Worm (Caenorhabditis elegans) whole organism, young adult: ENCODE measurements around the gene C25H3.10.

ENCODE experiments used
- B0336.3 ChIP-seq: fragments of 200-800 bp; sonication (Bioruptor generic); IDR thresholded peaks from 2 replicates; pipeline ENCODE4 v1.3.6; 2022; ENCODE audit warnings: missing genetic modification characterization, missing compliant biosample characterization
- F37B4.10 ChIP-seq: fragments of 200-800 bp; sonication (Bioruptor generic); IDR thresholded peaks from 2 replicates; pipeline ENCODE4 v1.3.6; 2022; ENCODE audit warnings: missing genetic modification characterization, missing compliant biosample characterization
- F39B2.1 ChIP-seq: fragments of 200-800 bp; sonication (Bioruptor generic); IDR thresholded peaks from 2 replicates; pipeline ENCODE4 v1.3.6; 2022; ENCODE audit warnings: missing genetic modification reagents, missing genetic modification characterization, missing compliant biosample characterization
- F52B5.7 ChIP-seq: sonication (generic microtip); optimal IDR thresholded peaks from 2 replicates; lab custom pipeline; 2016; ENCODE audit warnings: mild to moderate bottlenecking, missing genetic modification characterization, missing compliant biosample characterization
- Y53F4B.3 ChIP-seq: fragments of 200-800 bp; sonication (Bioruptor generic); IDR thresholded peaks from 2 replicates; pipeline ENCODE4 v1.3.6; 2022; ENCODE audit warnings: missing genetic modification reagents, missing genetic modification characterization, missing compliant biosample characterization
- Y95B8A.8 ChIP-seq: fragments of 200-800 bp; sonication (Bioruptor generic); IDR thresholded peaks from 2 replicates; pipeline ENCODE4 v1.3.6; 2022; ENCODE audit warnings: missing genetic modification reagents, missing genetic modification characterization, missing compliant biosample characterization
- ZK185.1 ChIP-seq: sonication (generic microtip); optimal IDR thresholded peaks from 2 replicates; lab custom pipeline; 2016; ENCODE audit warnings: mild to moderate bottlenecking, missing genetic modification characterization, missing compliant biosample characterization; ENCODE audit not compliant: poor library complexity, severe bottlenecking
- akir-1 ChIP-seq: fragments of 200-800 bp; sonication (Bioruptor generic); optimal IDR thresholded peaks from 2 replicates; lab custom pipeline; 2018; ENCODE audit warnings: mild to moderate bottlenecking, missing genetic modification characterization, moderate library complexity, missing compliant biosample characterization
- ama-1 ChIP-seq, 3 experiments: fragments of 150-350 bp in 1 of 3; sonication (generic microtip) in 2 of 3; optimal IDR thresholded peaks; 2 replicates each; lab custom pipeline; 2014 to 2018; ENCODE audit warnings: missing biosample characterization in 2 of 3, missing genetic modification characterization in 2 of 3, missing genetic modification reagents in 2 of 3
- cebp-1 ChIP-seq, 2 experiments: fragments of 200-800 bp in 1 of 2; sonication (Bioruptor generic) in 1 of 2; sonication (generic microtip) in 1 of 2; IDR thresholded peaks in 1 of 2; optimal IDR thresholded peaks in 1 of 2; 2 replicates each; pipeline versions ENCODE4 v1.3.6 to Lab custom; 2017 to 2022; ENCODE audit warnings: missing compliant biosample characterization in 2 of 2, missing genetic modification characterization in 2 of 2, mild to moderate bottlenecking in 1 of 2, missing genetic modification reagents in 1 of 2, moderate library complexity in 1 of 2
- cebp-2 ChIP-seq: fragments of 200-800 bp; sonication (Bioruptor generic); IDR thresholded peaks from 2 replicates; pipeline ENCODE4 v1.3.6; 2022; ENCODE audit warnings: missing genetic modification characterization, missing compliant biosample characterization
- ceh-79 ChIP-seq: sonication (generic microtip); optimal IDR thresholded peaks from 2 replicates; lab custom pipeline; 2017; ENCODE audit warnings: mild to moderate bottlenecking, missing genetic modification characterization, missing compliant biosample characterization
- ceh-91 ChIP-seq: fragments of 200-800 bp; sonication (Bioruptor generic); IDR thresholded peaks from 2 replicates; pipeline ENCODE4 v1.3.6; 2022; ENCODE audit warnings: missing genetic modification reagents, missing genetic modification characterization, missing compliant biosample characterization
- die-1 ChIP-seq: sonication (generic microtip); optimal IDR thresholded peaks from 2 replicates; lab custom pipeline; 2016; ENCODE audit warnings: missing genotype, mild to moderate bottlenecking, missing genetic modification characterization, missing compliant biosample characterization
- efl-1 ChIP-seq: fragments of 150-350 bp; optimal IDR thresholded peaks from 2 replicates; lab custom pipeline; 2014; ENCODE audit warnings: missing biosample characterization, missing genetic modification reagents, missing genetic modification characterization
- egl-18 ChIP-seq: fragments of 200-800 bp; sonication (Bioruptor generic); IDR thresholded peaks from 2 replicates; pipeline ENCODE4 v1.3.6; 2022; ENCODE audit warnings: missing genetic modification reagents, missing genetic modification characterization, missing compliant biosample characterization
- ekl-4 ChIP-seq: fragments of 200-800 bp; sonication (Bioruptor generic); IDR thresholded peaks from 2 replicates; pipeline ENCODE4 v1.3.6; 2022; ENCODE audit warnings: missing genetic modification reagents, missing genetic modification characterization, missing compliant biosample characterization
- fkh-3 ChIP-seq: sonication (generic microtip); optimal IDR thresholded peaks from 2 replicates; lab custom pipeline; 2016; ENCODE audit warnings: mild to moderate bottlenecking, missing genetic modification characterization, missing compliant biosample characterization
- him-1 ChIP-seq: sonication (generic microtip); optimal IDR thresholded peaks from 2 replicates; lab custom pipeline; 2016; ENCODE audit warnings: missing genotype, missing genetic modification reagents, missing genetic modification characterization, missing compliant biosample characterization
- hlh-12 ChIP-seq: sonication (generic microtip); optimal IDR thresholded peaks from 2 replicates; lab custom pipeline; 2016; ENCODE audit warnings: missing genetic modification characterization, missing compliant biosample characterization
- hlh-26 ChIP-seq: fragments of 200-800 bp; sonication (Bioruptor generic); conservative IDR thresholded peaks from 2 replicates; pipeline ENCODE4 v1.3.6; 2022; ENCODE audit warnings: missing genetic modification reagents, missing genetic modification characterization, missing compliant biosample characterization
- hmg-20 ChIP-seq: fragments of 200-800 bp; sonication (Bioruptor generic); IDR thresholded peaks from 2 replicates; pipeline ENCODE4 v1.3.6; 2022; ENCODE audit warnings: missing genetic modification reagents, missing genetic modification characterization, missing compliant biosample characterization
- hrde-1 ChIP-seq: sonication (generic microtip); optimal IDR thresholded peaks from 2 replicates; lab custom pipeline; 2016; ENCODE audit warnings: missing genetic modification characterization, mild to moderate bottlenecking, missing compliant biosample characterization, moderate library complexity, missing genotype, missing genetic modification reagents, borderline replicate concordance
- hsf-1 ChIP-seq: fragments of 200-800 bp; sonication (Bioruptor generic); IDR thresholded peaks from 2 replicates; pipeline ENCODE4 v1.3.6; 2022; ENCODE audit warnings: missing genetic modification reagents, missing genetic modification characterization, missing compliant biosample characterization
- lin-26 ChIP-seq: fragments of 200-800 bp; sonication (Bioruptor generic); IDR thresholded peaks from 2 replicates; pipeline ENCODE4 v1.3.6; 2022; ENCODE audit warnings: missing genetic modification reagents, missing genetic modification characterization, missing compliant biosample characterization
- lin-54 ChIP-seq: fragments of 200-800 bp; sonication (Bioruptor generic); optimal IDR thresholded peaks from 2 replicates; lab custom pipeline; 2018; ENCODE audit warnings: mild to moderate bottlenecking, missing genetic modification characterization, missing compliant biosample characterization
- madf-3 ChIP-seq: fragments of 200-800 bp; sonication (Bioruptor generic); IDR thresholded peaks from 2 replicates; pipeline ENCODE4 v1.3.6; 2022; ENCODE audit warnings: missing genetic modification reagents, missing genetic modification characterization, missing compliant biosample characterization
- madf-6 ChIP-seq: fragments of 200-800 bp; sonication (Bioruptor generic); IDR thresholded peaks from 2 replicates; pipeline ENCODE4 v1.3.6; 2022; ENCODE audit warnings: missing genetic modification reagents, missing genetic modification characterization, missing compliant biosample characterization
- mcd-1 ChIP-seq: fragments of 200-800 bp; sonication (Bioruptor generic); IDR thresholded peaks from 2 replicates; pipeline ENCODE4 v1.3.6; 2022; ENCODE audit warnings: missing genetic modification reagents, missing genetic modification characterization, missing compliant biosample characterization
- nfyb-1 ChIP-seq: fragments of 200-800 bp; sonication (Bioruptor generic); IDR thresholded peaks from 2 replicates; pipeline ENCODE4 v1.3.6; 2022; ENCODE audit warnings: missing genetic modification reagents, missing genetic modification characterization, missing compliant biosample characterization
- pha-4 ChIP-seq: fragments of 150-350 bp; sonication (generic microtip); optimal IDR thresholded peaks from 2 replicates; lab custom pipeline; 2014; ENCODE audit warnings: missing biosample characterization, missing genetic modification reagents, missing genetic modification characterization
- rec-8 ChIP-seq, 2 experiments: sonication (generic microtip); optimal IDR thresholded peaks; 2 replicates each; lab custom pipeline; 2016; ENCODE audit warnings: mild to moderate bottlenecking in 2 of 2, missing genetic modification characterization in 2 of 2, missing genetic modification reagents in 2 of 2, missing genotype in 2 of 2, missing biosample characterization in 1 of 2, missing compliant biosample characterization in 1 of 2, moderate library complexity in 1 of 2
- snpc-3.4 ChIP-seq: sonication (generic microtip); optimal IDR thresholded peaks from 2 replicates; lab custom pipeline; 2017; ENCODE audit warnings: missing genetic modification characterization, mild to moderate bottlenecking, missing compliant biosample characterization, antibody characterized with exemption, moderate library complexity, missing genotype, missing genetic modification reagents
- snpc-4 ChIP-seq, 5 experiments: fragments of 150-350 bp in 1 of 5; sonication (generic microtip) in 4 of 5; optimal IDR thresholded peaks; 2 replicates each; lab custom pipeline; 2014 to 2018; ENCODE audit warnings: missing genetic modification characterization in 5 of 5, missing biosample characterization in 3 of 5, antibody characterized with exemption in 2 of 5, mild to moderate bottlenecking in 2 of 5, missing compliant biosample characterization in 2 of 5, missing genotype in 2 of 5, moderate library complexity in 2 of 5, missing genetic modification reagents in 1 of 5
- unc-130 ChIP-seq: sonication (generic microtip); optimal IDR thresholded peaks from 2 replicates; lab custom pipeline; 2016; ENCODE audit warnings: missing genetic modification reagents, missing genetic modification characterization, missing compliant biosample characterization
- xnd-1 ChIP-seq: sonication (generic microtip); optimal IDR thresholded peaks from 2 replicates; lab custom pipeline; 2016; ENCODE audit warnings: missing genotype, missing genetic modification reagents, missing genetic modification characterization, missing compliant biosample characterization
- ztf-18 ChIP-seq: sonication (generic microtip); optimal IDR thresholded peaks from 2 replicates; lab custom pipeline; 2016; ENCODE audit warnings: missing genotype, mild to moderate bottlenecking, missing genetic modification characterization, missing compliant biosample characterization
- ztf-22 ChIP-seq: fragments of 200-800 bp; sonication (Bioruptor generic); optimal IDR thresholded peaks from 2 replicates; lab custom pipeline; 2018; ENCODE audit warnings: mild to moderate bottlenecking, missing genetic modification characterization, moderate library complexity, missing compliant biosample characterization
- ztf-6 ChIP-seq: fragments of 200-800 bp; sonication (Bioruptor generic); IDR thresholded peaks from 2 replicates; pipeline ENCODE4 v1.3.6; 2022; ENCODE audit warnings: missing genetic modification reagents, missing genetic modification characterization, missing compliant biosample characterization

Gene C25H3.10

DNA sequence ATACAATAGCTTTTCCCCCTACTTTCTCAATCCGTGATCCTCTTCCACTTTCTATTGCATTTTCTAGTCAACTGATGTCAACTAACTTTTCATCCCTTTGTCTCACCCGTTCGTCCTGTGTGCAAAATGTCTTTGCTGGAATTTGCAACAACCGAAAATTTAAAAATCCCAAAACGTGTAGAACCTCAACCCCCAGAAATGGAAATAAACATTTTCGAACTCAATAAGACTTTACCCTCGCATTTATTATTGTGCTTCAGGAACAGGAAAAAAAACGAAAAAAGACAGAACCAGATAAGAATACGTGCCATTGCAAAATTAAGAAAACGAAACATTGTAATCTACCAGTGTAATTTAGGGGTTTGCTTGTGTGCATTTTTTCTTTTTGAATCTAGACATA, 13.4 kb upstream of the C25H3.10 start:
- peak; percentile 38; the same call in 1 of the 2 replicates for TF ChIP-seq lin-26 (GFP tag; lab: Robert Waterston, UW)
- TF ChIP-seq B0336.3 (GFP tag; lab: Robert Waterston, UW): peak; percentile 60; the same call in 1 of the 2 replicates
- peak; percentile 43 for TF ChIP-seq F52B5.7
- TF ChIP-seq nfyb-1: peak; percentile 58; the same call in 1 of the 2 replicates
- TF ChIP-seq die-1 (tag; lab: Kevin White, UChicago): no peak
- no peak for TF ChIP-seq fkh-3 (tag; lab: Kevin White, UChicago)
- TF ChIP-seq hrde-1 (tag; lab: Kevin White, UChicago): peak; percentile 68
- TF ChIP-seq ekl-4 (GFP tag; lab: Robert Waterston, UW): peak; percentile 43; the same call in 1 of the 2 replicates
- peak; percentile 35 for TF ChIP-seq ZK185.1 (tag; lab: Kevin White, UChicago)
- TF ChIP-seq snpc-3.4: peak; percentile 50
- TF ChIP-seq cebp-1 (GFP tag; IDR thresholded peaks at IDR 0.05; lab: Robert Waterston, UW): no peak
- TF ChIP-seq cebp-1 (tag; optimal IDR thresholded peaks at IDR 0.05; lab: Kevin White, UChicago): peak; percentile 24
- TF ChIP-seq him-1 (tag; lab: Kevin White, UChicago): peak; percentile 3
- TF ChIP-seq Y95B8A.8 (GFP tag; lab: Robert Waterston, UW): peak; percentile 63; the same call in 1 of the 2 replicates
- peak; percentile 20 for TF ChIP-seq lin-54 (GFP tag; lab: Kevin White, UChicago)
- no peak for TF ChIP-seq hlh-12 (tag; lab: Kevin White, UChicago)
- peak; percentile 40; the same call in 1 of the 2 replicates for TF ChIP-seq madf-6 (GFP tag; lab: Robert Waterston, UW)
- TF ChIP-seq ama-1 (optimal IDR thresholded peaks at IDR 0.05; lab: Kevin White, UChicago): no peak
- peak in 1 of 2 experiments; percentile 45 for TF ChIP-seq ama-1 (GFP tag; optimal IDR thresholded peaks at IDR 0.05; lab: Kevin White, UChicago)
- TF ChIP-seq snpc-4 (GFP tag; optimal IDR thresholded peaks at IDR 0.05; lab: Kevin White, UChicago): peak; percentile 24
- TF ChIP-seq snpc-4 (tag; optimal IDR thresholded peaks at IDR 0.05; lab: Kevin White, UChicago): peak in 1 of 4 experiments; percentile 30
- TF ChIP-seq rec-8 (tag; optimal IDR thresholded peaks at IDR 0.05; lab: Kevin White, UChicago): no peak
- TF ChIP-seq cebp-2: no peak
- peak; percentile 67 for TF ChIP-seq hsf-1 (GFP tag; lab: Robert Waterston, UW)

DNA sequence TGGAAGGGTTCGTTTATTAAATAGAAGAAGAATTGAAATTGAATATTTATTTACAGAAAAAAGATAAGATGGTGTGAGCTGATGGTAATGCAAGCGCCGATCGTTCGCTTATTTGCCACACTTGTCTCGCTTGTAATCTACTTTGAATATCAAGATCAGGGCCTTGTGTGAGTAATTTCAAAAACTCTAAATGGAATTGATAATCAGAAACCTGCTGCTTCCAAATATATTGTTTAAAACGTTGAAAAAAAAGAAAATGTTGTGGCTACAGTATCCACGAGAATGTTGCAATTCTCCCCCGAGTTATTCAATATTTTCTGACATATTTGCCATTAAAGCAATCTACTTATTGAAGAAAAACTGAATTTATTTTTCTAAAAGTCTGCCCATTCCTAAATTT, 12.1 kb upstream of the C25H3.10 start:
- no peak for TF ChIP-seq hmg-20 (GFP tag; lab: Robert Waterston, UW)
- TF ChIP-seq ceh-91 (GFP tag; lab: Robert Waterston, UW): no peak
- TF ChIP-seq F37B4.10 (GFP tag; lab: Robert Waterston, UW): no peak

DNA sequence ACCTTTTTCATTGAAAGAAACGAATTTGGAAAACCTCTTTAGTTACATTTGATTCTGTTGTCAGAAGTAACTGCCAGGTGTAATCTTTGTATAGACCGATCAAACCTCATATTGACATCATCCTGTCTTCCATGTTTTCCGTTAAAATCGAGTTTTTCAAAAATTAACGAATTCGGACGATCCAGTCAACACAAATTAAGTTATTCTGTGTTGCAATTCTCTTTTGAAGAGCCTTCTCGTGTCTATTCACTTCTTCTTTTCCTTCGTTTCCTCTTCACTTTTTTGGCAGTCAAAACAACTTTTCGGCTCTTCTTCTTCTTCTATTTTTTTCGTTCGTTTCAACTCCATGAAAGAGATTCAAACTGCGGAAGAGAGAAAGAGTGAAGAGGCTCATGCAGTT, 9.4 kb upstream of the C25H3.10 start:
- TF ChIP-seq unc-130 (GFP tag; lab: Kevin White, UChicago) (no peak), cebp-1 (GFP tag; IDR thresholded peaks at IDR 0.05; lab: Robert Waterston, UW) (no peak), cebp-1 (tag; optimal IDR thresholded peaks at IDR 0.05; lab: Kevin White, UChicago) (no peak), F39B2.1 (GFP tag; lab: Robert Waterston, UW) (no peak), egl-18 (GFP tag; lab: Robert Waterston, UW) (no peak), xnd-1 (no peak), madf-3 (GFP tag; lab: Robert Waterston, UW) (no peak), ztf-18 (tag; lab: Kevin White, UChicago) (no peak), pha-4 (tag; lab: Kevin White, UChicago) (no peak), akir-1 (GFP tag; lab: Kevin White, UChicago) (no peak), efl-1 (no peak), hlh-26 (GFP tag; lab: Robert Waterston, UW) (no peak), ztf-6 (GFP tag; lab: Robert Waterston, UW) (no peak), ztf-22 (no peak), ekl-4 (GFP tag; lab: Robert Waterston, UW) (no peak), Y53F4B.3 (no peak), ceh-79 (tag; lab: Kevin White, UChicago) (no peak), die-1 (tag; lab: Kevin White, UChicago) (no peak), mcd-1 (GFP tag; lab: Robert Waterston, UW) (no peak)
- TF ChIP-seq, all 124 proteins: peak for 0
